Worm (Caenorhabditis elegans) whole organism, L3 larva: ENCODE measurements around the gene Y110A2AR.1.

Experiments
- ceh-82 ChIP-seq: fragments of 150-350 bp; optimal IDR thresholded peaks from 2 replicates; lab custom pipeline; 2014; ENCODE audit warnings: missing biosample characterization, missing genetic modification characterization
- nhr-25 ChIP-seq: sonication (generic microtip); optimal IDR thresholded peaks from 2 replicates; lab custom pipeline; 2017; ENCODE audit warnings: missing biosample characterization, missing genetic modification characterization
- tbx-2 ChIP-seq: sonication (generic microtip); optimal IDR thresholded peaks from 2 replicates; lab custom pipeline; 2016; ENCODE audit warnings: mild to moderate bottlenecking, missing genetic modification characterization, missing compliant biosample characterization
- zag-1 ChIP-seq: fragments of 150-350 bp; optimal IDR thresholded peaks from 2 replicates; lab custom pipeline; 2014; ENCODE audit warnings: missing biosample characterization, missing genetic modification characterization

DNA sequence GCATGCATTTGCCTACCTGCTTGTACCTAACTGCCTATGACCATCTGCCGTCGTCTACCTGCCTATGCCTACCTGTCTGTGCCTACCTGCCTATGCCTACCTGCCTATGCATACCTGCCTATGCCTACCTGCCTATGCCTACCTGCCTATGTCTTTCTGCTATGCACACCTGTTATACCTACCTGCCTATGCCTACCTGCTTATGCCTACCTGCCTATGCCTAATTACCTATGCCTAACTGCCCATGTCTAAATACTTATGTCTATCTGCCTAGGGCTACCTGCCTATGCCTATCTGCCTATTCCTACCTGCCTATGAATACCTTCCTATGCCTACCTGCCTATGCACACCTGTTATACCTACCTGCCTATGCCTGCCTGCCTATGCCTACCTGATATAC is 46.8 kb downstream of the Y110A2AR.1 start:
- TF ChIP-seq zag-1 (tag; lab: Kevin White, UChicago), result no peak
- TF ChIP-seq tbx-2 (tag; lab: Kevin White, UChicago), result no peak
- TF ChIP-seq nhr-25 (tag; lab: Kevin White, UChicago), result no peak
- no peak for TF ChIP-seq ceh-82 (tag; lab: Kevin White, UChicago)
